Fruit fly (Drosophila melanogaster): ENCODE data around the gene Spp.

The Spp gene

DNA sequence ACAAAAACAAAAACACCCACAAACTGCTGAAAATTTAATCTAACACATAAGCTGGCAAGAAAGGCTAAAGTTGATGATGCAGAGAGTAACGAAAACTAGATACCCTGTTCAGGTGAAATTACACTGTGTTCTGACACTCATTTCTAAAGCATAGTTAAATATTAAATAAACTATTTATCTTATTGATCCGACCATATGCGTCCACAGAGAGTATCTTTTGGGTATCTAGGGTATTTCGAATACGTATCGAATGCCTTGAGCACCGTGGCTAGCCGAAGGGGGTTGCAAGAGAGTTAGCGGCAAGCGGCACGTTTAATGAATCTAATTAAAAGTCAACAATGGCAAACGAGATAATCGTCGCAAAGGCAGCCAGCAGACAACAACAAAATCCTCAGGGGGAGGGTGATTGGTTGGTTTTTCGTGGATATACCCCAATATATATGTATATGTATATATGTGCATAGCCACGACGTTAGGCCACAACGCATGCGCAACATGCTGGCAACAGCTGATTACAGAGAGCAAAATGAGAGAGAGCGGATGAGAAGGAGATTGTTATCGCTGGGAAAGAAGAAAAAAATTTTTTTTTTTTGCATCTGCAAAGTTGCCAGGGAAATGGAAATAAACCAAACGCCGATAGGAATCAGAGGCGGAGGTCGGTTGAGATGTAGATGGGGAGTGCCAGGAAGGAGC, 22.4 kb downstream of the Spp start (continued):
- TF ChIP-seq ken (GFP tag; IDR thresholded peaks at IDR 0.05) (peak; percentile 85; the same call in 2 of the 3 replicates), ac (GFP tag; optimal IDR thresholded peaks at IDR 0.05) (peak; percentile 36), CG11560 (tag; IDR thresholded peaks at IDR 0.05) (no peak), pros (GFP tag; optimal IDR thresholded peaks at IDR 0.05) (peak; percentile 87), CG8924 (tag; optimal IDR thresholded peaks at IDR 0.05) (peak; percentile 75), CG14667 (GFP tag; IDR thresholded peaks at IDR 0.05) (peak; percentile 74), CG32767 (GFP tag; IDR thresholded peaks at IDR 0.05) (peak; percentile 87), CG11247 (GFP tag; IDR thresholded peaks at IDR 0.05) (peak; percentile 34; the same call in 1 of the 2 replicates), ro (GFP tag; IDR thresholded peaks at IDR 0.05) (peak; percentile 27; the same call in 1 of the 2 replicates), E2f2 (GFP tag; IDR thresholded peaks at IDR 0.05) (peak; percentile 61; the same call in 1 of the 2 replicates), CG11085 (GFP tag; IDR thresholded peaks at IDR 0.05) (0 out of 2 replicates have a peak, but pooled peaks have one; percentile 64), ERR (GFP tag; optimal IDR thresholded peaks at IDR 0.05) (no peak), fd3F (GFP tag; optimal IDR thresholded peaks at IDR 0.05) (no peak), tx (GFP tag; optimal IDR thresholded peaks at IDR 0.05) (peak; percentile 18), chif (GFP tag; optimal IDR thresholded peaks at IDR 0.05) (peak; percentile 57 to 82), sug (tag; optimal IDR thresholded peaks at IDR 0.05) (no peak), CG9437 (GFP tag; optimal IDR thresholded peaks at IDR 0.05) (peak; percentile 48), CG6791 (GFP tag; IDR thresholded peaks at IDR 0.05; ENCODE audit: partially characterized antibody) (no peak), her (GFP tag; optimal IDR thresholded peaks at IDR 0.05) (peak; percentile 17), CG17385 (GFP tag; optimal IDR thresholded peaks at IDR 0.05) (peak; percentile 70), dpn (GFP tag; optimal IDR thresholded peaks at IDR 0.05) (peak in 1 of 2 experiments; percentile 66), exex (tag; optimal IDR thresholded peaks at IDR 0.05) (peak; percentile 61), jigr1 (GFP tag; IDR thresholded peaks at IDR 0.05) (peak; percentile 58; the same call in 2 of the 3 replicates), ash1 (GFP tag; optimal IDR thresholded peaks at IDR 0.05) (peak; percentile 24), jumu (GFP tag; optimal IDR thresholded peaks at IDR 0.05) (peak; percentile 48), CG2116 (GFP tag; optimal IDR thresholded peaks at IDR 0.05) (peak; percentile 36), abd-A (tag; optimal IDR thresholded peaks at IDR 0.05) (peak; percentile 21), CG7745 (tag; optimal IDR thresholded peaks at IDR 0.05) (peak; percentile 62), CG12299 (tag; optimal IDR thresholded peaks at IDR 0.05) (peak; percentile 14), Antp (GFP tag; optimal IDR thresholded peaks at IDR 0.05) (peak; percentile 27), CG34224 (GFP tag; IDR thresholded peaks at IDR 0.05; ENCODE audit: partially characterized antibody) (no peak), sc (optimal IDR thresholded peaks at IDR 0.05) (no peak), sc (GFP tag; optimal IDR thresholded peaks at IDR 0.05) (peak; percentile 73), CG9797 (GFP tag; optimal IDR thresholded peaks at IDR 0.05) (no peak), NfI (GFP tag; optimal IDR thresholded peaks at IDR 0.05) (peak; percentile 19), C15 (GFP tag; IDR thresholded peaks at IDR 0.05) (0 out of 3 replicates have a peak, but pooled peaks have one; percentile 52), CG2199 (GFP tag; IDR thresholded peaks at IDR 0.05) (peak; percentile 91), MTF-1 (GFP tag; optimal IDR thresholded peaks at IDR 0.05; ENCODE audit: borderline replicate concordance) (peak; percentile 68), p53 (GFP tag; optimal IDR thresholded peaks at IDR 0.05) (no peak), Tbp (GFP tag; optimal IDR thresholded peaks at IDR 0.05) (no peak), CG17612 (GFP tag; IDR thresholded peaks at IDR 0.05) (peak; percentile 37; the same call in 1 of the 2 replicates), CG18476 (GFP tag; optimal IDR thresholded peaks at IDR 0.05) (peak; percentile 31), Spps (tag; optimal IDR thresholded peaks at IDR 0.05) (peak; percentile 77), CG10209 (GFP tag; optimal IDR thresholded peaks at IDR 0.05) (peak; percentile 75), prd (optimal IDR thresholded peaks at IDR 0.05) (no peak), prd (GFP tag; IDR thresholded peaks at IDR 0.05) (peak; percentile 95), luna (GFP tag; optimal IDR thresholded peaks at IDR 0.05) (no peak), zf30C (GFP tag; optimal IDR thresholded peaks at IDR 0.05) (peak; percentile 44), Lhr (GFP tag; optimal IDR thresholded peaks at IDR 0.05) (peak; percentile 32), CG30431 (GFP tag; optimal IDR thresholded peaks at IDR 0.05) (peak; percentile 55)

Data from whole organism, embryonic.